Worm (Caenorhabditis elegans): ENCODE data around the gene unc-41.
A peak's percentile ranks its signal among the peaks of the same experiment; 100 is the strongest.

unc-41 gene

ce11 chrV:9978425-9978824 is 2.4 kb upstream of the unc-41 start:
- TF ChIP-seq fkh-10 (GFP tag; optimal IDR thresholded peaks at IDR 0.05) (peak; percentile 32), nhr-237 (tag; optimal IDR thresholded peaks at IDR 0.05) (no peak), lir-3 (tag; optimal IDR thresholded peaks at IDR 0.05; ENCODE audit: poor library complexity) (no peak), fos-1 (tag; optimal IDR thresholded peaks at IDR 0.05) (no peak), fkh-8 (tag; optimal IDR thresholded peaks at IDR 0.05) (peak; percentile 50), elt-2 (tag; optimal IDR thresholded peaks at IDR 0.05) (no peak), hlh-17 (GFP tag; optimal IDR thresholded peaks at IDR 0.05; ENCODE audit: borderline replicate concordance) (no peak), ama-1 (optimal IDR thresholded peaks at IDR 0.05) (no peak), Y116A8C.19 (tag; optimal IDR thresholded peaks at IDR 0.05; ENCODE audit: borderline replicate concordance) (no peak), nhr-20 (tag; optimal IDR thresholded peaks at IDR 0.05) (no peak), mep-1 (tag; optimal IDR thresholded peaks at IDR 0.05) (peak; percentile 26), xbp-1 (tag; optimal IDR thresholded peaks at IDR 0.05) (no peak), ceh-63 (GFP tag; optimal IDR thresholded peaks at IDR 0.05) (no peak), nhr-11 (tag; optimal IDR thresholded peaks at IDR 0.05) (no peak), alr-1 (tag; optimal IDR thresholded peaks at IDR 0.05; ENCODE audit: borderline replicate concordance) (no peak), fkh-4 (tag; optimal IDR thresholded peaks at IDR 0.05; ENCODE audit: borderline replicate concordance) (no peak), lin-39 (tag; optimal IDR thresholded peaks at IDR 0.05) (no peak), jun-1 (tag; optimal IDR thresholded peaks at IDR 0.05) (no peak), swsn-7 (tag; optimal IDR thresholded peaks at IDR 0.05) (peak; percentile 19), grh-1 (GFP tag; IDR thresholded peaks at IDR 0.05) (no peak), dsc-1 (tag; optimal IDR thresholded peaks at IDR 0.05) (no peak), lsy-2 (tag; optimal IDR thresholded peaks at IDR 0.05) (peak in 1 of 2 experiments; percentile 9), lin-14 (GFP tag; optimal IDR thresholded peaks at IDR 0.05) (peak; percentile 83), ceh-82 (tag; optimal IDR thresholded peaks at IDR 0.05) (peak in 1 of 3 experiments; percentile 51), sptf-1 (tag; optimal IDR thresholded peaks at IDR 0.05) (no peak), nhr-47 (tag; optimal IDR thresholded peaks at IDR 0.05) (peak; percentile 12), unc-86 (tag; optimal IDR thresholded peaks at IDR 0.05) (peak; percentile 33), nhr-71 (tag; optimal IDR thresholded peaks at IDR 0.05) (peak; percentile 19), egl-13 (tag; optimal IDR thresholded peaks at IDR 0.05) (no peak), unc-98 (GFP tag; IDR thresholded peaks at IDR 0.05) (no peak), tbx-2 (tag; optimal IDR thresholded peaks at IDR 0.05) (no peak), C04F5.9 (tag; optimal IDR thresholded peaks at IDR 0.05) (no peak), snu-23 (GFP tag; optimal IDR thresholded peaks at IDR 0.05) (peak; percentile 11)

- TF ChIP-seq lin-14 (GFP tag; optimal IDR thresholded peaks at IDR 0.05) (peak; percentile 18), lir-3 (tag; optimal IDR thresholded peaks at IDR 0.05; ENCODE audit: poor library complexity) (no peak)
Measured at ce11 chrV:9977211-9977610, 1.2 kb upstream of the unc-41 start.

ce11 chrV:9974264-9974663 is 1.8 kb downstream of the unc-41 start:
- TF ChIP-seq isw-1 (GFP tag; IDR thresholded peaks at IDR 0.05) (peak; percentile 13; the same call in 1 of the 2 replicates), lin-14 (GFP tag; optimal IDR thresholded peaks at IDR 0.05) (peak; percentile 82), ceh-82 (tag; optimal IDR thresholded peaks at IDR 0.05) (peak in 1 of 3 experiments; percentile 10), mab-9 (GFP tag; IDR thresholded peaks at IDR 0.05) (no peak), nhr-47 (tag; optimal IDR thresholded peaks at IDR 0.05) (peak; percentile 31), egl-13 (tag; optimal IDR thresholded peaks at IDR 0.05) (peak; percentile 17), unc-98 (GFP tag; IDR thresholded peaks at IDR 0.05) (no peak), fkh-8 (tag; optimal IDR thresholded peaks at IDR 0.05) (peak; percentile 35), efl-3 (GFP tag; optimal IDR thresholded peaks at IDR 0.05) (no peak), efl-1 (optimal IDR thresholded peaks at IDR 0.05) (no peak), efl-1 (GFP tag; optimal IDR thresholded peaks at IDR 0.05 in 1 of 2) (peak in 1 of 2 experiments; percentile 72), fkh-10 (GFP tag; optimal IDR thresholded peaks at IDR 0.05) (peak; percentile 67)

All from whole organism, L1 larva.